Worm (Caenorhabditis elegans): ENCODE data around the gene srh-83.

ce11 chrV:7199932-7200331 lies 35.6 kb downstream of the srh-83 start, which contains the start of gene F09G2.1:
- TF ChIP-seq ces-1 (GFP tag; optimal IDR thresholded peaks at IDR 0.05) (no peak), drap-1 (GFP tag; optimal IDR thresholded peaks at IDR 0.05) (no peak), pha-4 (tag; optimal IDR thresholded peaks at IDR 0.05) (no peak), lsy-2 (tag; optimal IDR thresholded peaks at IDR 0.05) (no peak), lin-13 (tag; optimal IDR thresholded peaks at IDR 0.05) (no peak)

Data from whole organism, mixed stage, embryonic.